Worm (Caenorhabditis elegans) whole organism, L4 larva: ENCODE measurements around the gene rsa-2.

Experiments used
- F49E8.2 ChIP-seq: sonication (generic microtip); optimal IDR thresholded peaks from 2 replicates; lab custom pipeline; 2016; ENCODE audit warnings: missing compliant biosample characterization, mild to moderate bottlenecking, missing genetic modification characterization, borderline replicate concordance
- ces-1 ChIP-seq: fragments of 150-350 bp; sonication (generic microtip); optimal IDR thresholded peaks from 4 replicates; lab custom pipeline; 2014; ENCODE audit warnings: missing biosample characterization, missing genetic modification reagents, missing genetic modification characterization
- nhr-11 ChIP-seq: fragments of 150-350 bp; optimal IDR thresholded peaks from 2 replicates; lab custom pipeline; 2014; ENCODE audit warnings: missing biosample characterization, missing genetic modification characterization
- nhr-237 ChIP-seq: sonication (generic microtip); optimal IDR thresholded peaks from 2 replicates; lab custom pipeline; 2017; ENCODE audit warnings: missing biosample characterization, missing genetic modification characterization
- nhr-6 ChIP-seq: fragments of 150-350 bp; optimal IDR thresholded peaks from 2 replicates; lab custom pipeline; 2014; ENCODE audit warnings: missing biosample characterization, missing genetic modification characterization
- pha-4 ChIP-seq, 2 experiments: fragments of 150-350 bp in 1 of 2; fragments of 200-800 bp in 1 of 2; sonication (Bioruptor generic) in 1 of 2; IDR thresholded peaks in 1 of 2; optimal IDR thresholded peaks in 1 of 2; 2 replicates each; pipeline versions ENCODE4 v1.3.6 to Lab custom; 2014 to 2022; ENCODE audit warnings: missing genetic modification characterization in 2 of 2, missing genetic modification reagents in 2 of 2, missing biosample characterization in 1 of 2, missing compliant biosample characterization in 1 of 2

ce11 chrIII:11099864-11100263 lies 36.6 kb downstream of the rsa-2 start, which contains the start of gene hmt-1:
- no peak for TF ChIP-seq nhr-6 (tag; lab: Kevin White, UChicago)
- TF ChIP-seq F49E8.2 (tag; lab: Kevin White, UChicago) = no peak
- no peak for TF ChIP-seq nhr-237 (tag; lab: Kevin White, UChicago)
- no peak for TF ChIP-seq pha-4 (GFP tag; IDR thresholded peaks at IDR 0.05; lab: Robert Waterston, UW)
- TF ChIP-seq pha-4 (tag; optimal IDR thresholded peaks at IDR 0.05; lab: Kevin White, UChicago) = no peak
- no peak for TF ChIP-seq nhr-11
- no peak for TF ChIP-seq ces-1 (GFP tag; lab: Kevin White, UChicago)
